Comparison of ENCODE assay signal across 5 worm cellular contexts in the genomic region with DNA sequence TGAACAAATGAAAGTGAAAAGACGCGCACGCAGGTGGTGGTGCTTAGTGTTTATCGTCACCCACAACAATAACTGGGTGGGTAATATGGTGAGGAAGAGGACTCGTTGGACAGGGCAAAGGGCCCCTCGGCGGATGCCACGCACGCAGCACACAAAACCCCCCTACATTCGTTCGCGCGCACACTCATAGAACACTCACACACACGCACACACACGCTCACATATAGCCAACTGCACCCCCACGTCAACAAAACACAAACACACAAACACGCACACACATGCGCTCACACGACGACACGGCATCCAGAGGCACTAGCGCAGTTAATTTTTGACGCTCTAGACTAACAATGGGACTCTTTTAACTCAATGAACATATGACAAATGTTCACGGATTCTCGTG.
TF ChIP-seq lines count a peak whose summit lies in the region.

No protein-coding gene starts in this region.

TF ChIP-seq in whole organism, L1 larva, 84 proteins besides CTCF, POLR2A, EP300 and RAD21 (continues in another document):
- peak; percentile 23 for TF ChIP-seq tbx-2 (tag; optimal IDR thresholded peaks at IDR 0.05; lab: Kevin White, UChicago)
- TF ChIP-seq ztf-11 (tag; optimal IDR thresholded peaks at IDR 0.05; lab: Kevin White, UChicago) = peak in 1 of 2 experiments; percentile 29
- TF ChIP-seq lin-14 (GFP tag; optimal IDR thresholded peaks at IDR 0.05; lab: Kevin White, UChicago) = peak; percentile 81
- TF ChIP-seq xbp-1 (tag; optimal IDR thresholded peaks at IDR 0.05; lab: Kevin White, UChicago) = peak; percentile 34
- TF ChIP-seq mep-1 (tag; optimal IDR thresholded peaks at IDR 0.05; lab: Kevin White, UChicago) = peak; percentile 7
- peak; percentile 20 for TF ChIP-seq skn-1 (tag; optimal IDR thresholded peaks at IDR 0.05; lab: Kevin White, UChicago)
- TF ChIP-seq blmp-1 (tag; optimal IDR thresholded peaks at IDR 0.05; lab: Kevin White, UChicago) = peak; percentile 40
- peak; percentile 64 for TF ChIP-seq snu-23 (GFP tag; optimal IDR thresholded peaks at IDR 0.05; lab: Kevin White, UChicago)
- TF ChIP-seq nhr-20 (tag; optimal IDR thresholded peaks at IDR 0.05; lab: Kevin White, UChicago) = peak; percentile 5
- TF ChIP-seq unc-130 (tag; optimal IDR thresholded peaks at IDR 0.05; lab: Kevin White, UChicago) = no peak
- peak; percentile 39; the same call in 1 of the 2 replicates for TF ChIP-seq nhr-19 (GFP tag; conservative IDR thresholded peaks at IDR 0.05; lab: Robert Waterston, UW)
- TF ChIP-seq vab-15 (tag; optimal IDR thresholded peaks at IDR 0.05; lab: Kevin White, UChicago) = no peak
- TF ChIP-seq dsc-1 (tag; optimal IDR thresholded peaks at IDR 0.05; lab: Kevin White, UChicago) = no peak
- peak; percentile 50 for TF ChIP-seq fkh-8 (tag; optimal IDR thresholded peaks at IDR 0.05; lab: Kevin White, UChicago)
- peak in 1 of 2 experiments; percentile 37 for TF ChIP-seq lsy-2 (tag; optimal IDR thresholded peaks at IDR 0.05; lab: Kevin White, UChicago)
- peak; percentile 24 for TF ChIP-seq rnt-1 (tag; optimal IDR thresholded peaks at IDR 0.05; lab: Kevin White, UChicago)
- peak; percentile 35 for TF ChIP-seq fkh-10 (GFP tag; optimal IDR thresholded peaks at IDR 0.05; lab: Kevin White, UChicago)

TF ChIP-seq in whole organism, L3 larva, 47 proteins besides CTCF, POLR2A, EP300 and RAD21:
- peak; percentile 40 for TF ChIP-seq lsy-12 (tag; optimal IDR thresholded peaks at IDR 0.05; lab: Kevin White, UChicago)
- TF ChIP-seq pha-4 (tag; optimal IDR thresholded peaks at IDR 0.05; lab: Kevin White, UChicago) = no peak
- peak; percentile 16 for TF ChIP-seq egl-27 (tag; optimal IDR thresholded peaks at IDR 0.05; lab: Kevin White, UChicago)
- TF ChIP-seq lin-39 (tag; optimal IDR thresholded peaks at IDR 0.05; lab: Kevin White, UChicago) = peak; percentile 85
- TF ChIP-seq egl-5 (tag; optimal IDR thresholded peaks at IDR 0.05; lab: Kevin White, UChicago) = peak; percentile 75
- no peak for TF ChIP-seq mml-1 (tag; optimal IDR thresholded peaks at IDR 0.05; lab: Kevin White, UChicago)
- peak; percentile 76 for TF ChIP-seq nfya-1 (tag; optimal IDR thresholded peaks at IDR 0.05; lab: Kevin White, UChicago; ENCODE audit: insufficient read depth)
- no peak for TF ChIP-seq ama-1 (optimal IDR thresholded peaks at IDR 0.05; lab: Kevin White, UChicago)
- peak; percentile 74 for TF ChIP-seq hmg-11 (tag; optimal IDR thresholded peaks at IDR 0.05; lab: Kevin White, UChicago)
- TF ChIP-seq ceh-9 (tag; optimal IDR thresholded peaks at IDR 0.05; lab: Kevin White, UChicago) = no peak

TF ChIP-seq in whole organism, early embryonic, 17 proteins besides CTCF, POLR2A, EP300 and RAD21:
- 0 out of 2 replicates have a peak, but pooled peaks have one; percentile 40 for TF ChIP-seq sea-1 (GFP tag; conservative IDR thresholded peaks at IDR 0.05; lab: Robert Waterston, UW)
- no peak for TF ChIP-seq tbx-11 (GFP tag; IDR thresholded peaks at IDR 0.05; lab: Robert Waterston, UW)
- peak; percentile 56; the same call in 1 of the 2 replicates for TF ChIP-seq pes-1 (GFP tag; IDR thresholded peaks at IDR 0.05; lab: Robert Waterston, UW)
- peak; percentile 86 for TF ChIP-seq hmg-4 (GFP tag; optimal IDR thresholded peaks at IDR 0.05; lab: Kevin White, UChicago)
- no peak for TF ChIP-seq ceh-36 (tag; optimal IDR thresholded peaks at IDR 0.05; lab: Kevin White, UChicago)
- TF ChIP-seq F13C5.2 (tag; optimal IDR thresholded peaks at IDR 0.05; lab: Kevin White, UChicago) = peak; percentile 77
- TF ChIP-seq ceh-13 (GFP tag; optimal IDR thresholded peaks at IDR 0.05; lab: Kevin White, UChicago) = no peak
- peak; percentile 37; the same call in 1 of the 2 replicates for TF ChIP-seq tbx-37 (GFP tag; conservative IDR thresholded peaks at IDR 0.05; lab: Robert Waterston, UW)
- peak; percentile 35 for TF ChIP-seq aly-1 (tag; optimal IDR thresholded peaks at IDR 0.05; lab: Kevin White, UChicago)
TF ChIP-seq in whole organism, early embryonic: peak in this region for 6.

TF ChIP-seq in whole organism, midembryonic, 9 proteins besides CTCF, POLR2A, EP300 and RAD21:
- TF ChIP-seq ztf-29 (GFP tag; IDR thresholded peaks at IDR 0.05; lab: Robert Waterston, UW) (no peak), ref-1 (GFP tag; conservative IDR thresholded peaks at IDR 0.05; lab: Robert Waterston, UW) (no peak), T22C8.4 (GFP tag; IDR thresholded peaks at IDR 0.05; lab: Robert Waterston, UW) (no peak), klf-2 (GFP tag; conservative IDR thresholded peaks at IDR 0.05; lab: Robert Waterston, UW) (no peak), tab-1 (GFP tag; IDR thresholded peaks at IDR 0.05; lab: Robert Waterston, UW) (0 out of 2 replicates have a peak, but pooled peaks have one; percentile 31), flt-1 (GFP tag; IDR thresholded peaks at IDR 0.05; lab: Robert Waterston, UW) (peak; percentile 70; the same call in 1 of the 2 replicates), med-1 (GFP tag; optimal IDR thresholded peaks at IDR 0.05; lab: Kevin White, UChicago; ENCODE audit: insufficient read depth) (no peak), ztf-23 (GFP tag; IDR thresholded peaks at IDR 0.05; lab: Robert Waterston, UW) (0 out of 2 replicates have a peak, but pooled peaks have one; percentile 13), cog-1 (tag; optimal IDR thresholded peaks at IDR 0.05; lab: Kevin White, UChicago) (no peak)
TF ChIP-seq in whole organism, midembryonic: peak in this region for 3.

TF ChIP-seq in whole organism, young adult, 124 proteins besides CTCF, POLR2A, EP300 and RAD21 (continues in another document):
- peak; percentile 59 for TF ChIP-seq K12H6.12 (tag; optimal IDR thresholded peaks at IDR 0.05; lab: Kevin White, UChicago)
- peak; percentile 26 for TF ChIP-seq die-1 (tag; optimal IDR thresholded peaks at IDR 0.05; lab: Kevin White, UChicago)
- TF ChIP-seq F39B2.1 (GFP tag; IDR thresholded peaks at IDR 0.05; lab: Robert Waterston, UW) = no peak
- peak; percentile 61; the same call in 1 of the 2 replicates for TF ChIP-seq lin-26 (GFP tag; IDR thresholded peaks at IDR 0.05; lab: Robert Waterston, UW)
- TF ChIP-seq F10E7.11 (tag; optimal IDR thresholded peaks at IDR 0.05; lab: Kevin White, UChicago) = no peak
- TF ChIP-seq F37B4.10 (GFP tag; IDR thresholded peaks at IDR 0.05; lab: Robert Waterston, UW) = no peak
- peak; percentile 63; the same call in 1 of the 2 replicates for TF ChIP-seq K11D2.4 (GFP tag; IDR thresholded peaks at IDR 0.05; lab: Robert Waterston, UW)
- TF ChIP-seq ceh-91 (GFP tag; IDR thresholded peaks at IDR 0.05; lab: Robert Waterston, UW) = no peak
- TF ChIP-seq nhr-27 (tag; optimal IDR thresholded peaks at IDR 0.05; lab: Kevin White, UChicago) = no peak
- TF ChIP-seq pha-4 (tag; optimal IDR thresholded peaks at IDR 0.05; lab: Kevin White, UChicago) = no peak
- TF ChIP-seq unc-130 (GFP tag; optimal IDR thresholded peaks at IDR 0.05; lab: Kevin White, UChicago) = no peak
- TF ChIP-seq ztf-26 (tag; optimal IDR thresholded peaks at IDR 0.05; lab: Kevin White, UChicago) = peak; percentile 8
- TF ChIP-seq F49E8.2 (tag; optimal IDR thresholded peaks at IDR 0.05; lab: Kevin White, UChicago; ENCODE audit: insufficient read depth) = no peak
- TF ChIP-seq lsl-1 (GFP tag; optimal IDR thresholded peaks at IDR 0.05; lab: Kevin White, UChicago) = no peak
- no peak for TF ChIP-seq unc-62 (GFP tag; optimal IDR thresholded peaks at IDR 0.05; lab: Kevin White, UChicago)
- no peak for TF ChIP-seq B0261.1 (tag; optimal IDR thresholded peaks at IDR 0.05; lab: Kevin White, UChicago)
- TF ChIP-seq zfh-2 (GFP tag; conservative IDR thresholded peaks at IDR 0.05; lab: Robert Waterston, UW) = peak; percentile 67; the same call in 1 of the 2 replicates
- no peak for TF ChIP-seq sea-2 (GFP tag; IDR thresholded peaks at IDR 0.05; lab: Robert Waterston, UW)
- peak; percentile 92 for TF ChIP-seq lir-1 (GFP tag; conservative IDR thresholded peaks at IDR 0.05; lab: Robert Waterston, UW)
- TF ChIP-seq atf-7 (tag; optimal IDR thresholded peaks at IDR 0.05; lab: Kevin White, UChicago) = no peak
- no peak for TF ChIP-seq akir-1 (GFP tag; optimal IDR thresholded peaks at IDR 0.05; lab: Kevin White, UChicago)
- no peak for TF ChIP-seq ztf-6 (GFP tag; IDR thresholded peaks at IDR 0.05; lab: Robert Waterston, UW)
- no peak for TF ChIP-seq let-526 (GFP tag; IDR thresholded peaks at IDR 0.05; lab: Robert Waterston, UW)
- no peak for TF ChIP-seq aptf-3 (GFP tag; IDR thresholded peaks at IDR 0.05; lab: Robert Waterston, UW)
- no peak for TF ChIP-seq nhr-120 (GFP tag; IDR thresholded peaks at IDR 0.05; lab: Robert Waterston, UW)
- TF ChIP-seq lsy-27 (tag; optimal IDR thresholded peaks at IDR 0.05; lab: Kevin White, UChicago; ENCODE audit: borderline replicate concordance, insufficient read depth) = no peak
- TF ChIP-seq egl-18 (GFP tag; IDR thresholded peaks at IDR 0.05; lab: Robert Waterston, UW) = no peak
- TF ChIP-seq rec-8 (tag; optimal IDR thresholded peaks at IDR 0.05; lab: Kevin White, UChicago) = no peak
- peak; percentile 5 for TF ChIP-seq somi-1 (GFP tag; optimal IDR thresholded peaks at IDR 0.05; lab: Kevin White, UChicago)
- peak; percentile 59; the same call in 1 of the 2 replicates for TF ChIP-seq hmg-1.2 (GFP tag; IDR thresholded peaks at IDR 0.05; lab: Robert Waterston, UW)
- no peak for TF ChIP-seq ztf-22 (GFP tag; optimal IDR thresholded peaks at IDR 0.05; lab: Kevin White, UChicago)
- TF ChIP-seq madf-6 (GFP tag; IDR thresholded peaks at IDR 0.05; lab: Robert Waterston, UW) = 0 out of 2 replicates have a peak, but pooled peaks have one; percentile 26
- 0 out of 2 replicates have a peak, but pooled peaks have one; percentile 15 for TF ChIP-seq cebp-1 (GFP tag; IDR thresholded peaks at IDR 0.05; lab: Robert Waterston, UW)
- TF ChIP-seq cebp-1 (tag; optimal IDR thresholded peaks at IDR 0.05; lab: Kevin White, UChicago) = peak; percentile 64
- TF ChIP-seq chd-7 (tag; optimal IDR thresholded peaks at IDR 0.05; lab: Kevin White, UChicago) = peak; percentile 77
- TF ChIP-seq aptf-2 (GFP tag; conservative IDR thresholded peaks at IDR 0.05; lab: Robert Waterston, UW) = 0 out of 2 replicates have a peak, but pooled peaks have one; percentile 52
- TF ChIP-seq nhr-80 (tag; optimal IDR thresholded peaks at IDR 0.05; lab: Kevin White, UChicago) = no peak
- TF ChIP-seq nfyb-1 (GFP tag; IDR thresholded peaks at IDR 0.05; lab: Robert Waterston, UW) = peak; percentile 52
- TF ChIP-seq dpff-1 (tag; optimal IDR thresholded peaks at IDR 0.05; lab: Kevin White, UChicago) = no peak
- TF ChIP-seq ceh-100 (GFP tag; IDR thresholded peaks at IDR 0.05; lab: Robert Waterston, UW) = no peak
- no peak for TF ChIP-seq hmg-20 (GFP tag; IDR thresholded peaks at IDR 0.05; lab: Robert Waterston, UW)
- 0 out of 2 replicates have a peak, but pooled peaks have one; percentile 30 for TF ChIP-seq ekl-4 (GFP tag; IDR thresholded peaks at IDR 0.05; lab: Robert Waterston, UW)
- TF ChIP-seq him-1 (tag; optimal IDR thresholded peaks at IDR 0.05; lab: Kevin White, UChicago) = no peak
